Worm (Caenorhabditis elegans): ENCODE data around the gene cfz-2.

- no peak for TF ChIP-seq ceh-79 (tag; optimal IDR thresholded peaks at IDR 0.05)
- TF ChIP-seq nfya-1 (tag; optimal IDR thresholded peaks at IDR 0.05; ENCODE audit: borderline replicate concordance, insufficient read depth) = no peak
- TF ChIP-seq ztf-3 (GFP tag; optimal IDR thresholded peaks at IDR 0.05) = no peak
- no peak for TF ChIP-seq unc-62 (GFP tag; optimal IDR thresholded peaks at IDR 0.05)
Observed at ce11 chrV:3459919-3460318, 15.2 kb upstream of the cfz-2 start, which contains the start of gene slc-28.2.

Measured in whole organism, young adult.